Worm (Caenorhabditis elegans): ENCODE data around the gene C27F2.10.

The C27F2.10 gene

DNA sequence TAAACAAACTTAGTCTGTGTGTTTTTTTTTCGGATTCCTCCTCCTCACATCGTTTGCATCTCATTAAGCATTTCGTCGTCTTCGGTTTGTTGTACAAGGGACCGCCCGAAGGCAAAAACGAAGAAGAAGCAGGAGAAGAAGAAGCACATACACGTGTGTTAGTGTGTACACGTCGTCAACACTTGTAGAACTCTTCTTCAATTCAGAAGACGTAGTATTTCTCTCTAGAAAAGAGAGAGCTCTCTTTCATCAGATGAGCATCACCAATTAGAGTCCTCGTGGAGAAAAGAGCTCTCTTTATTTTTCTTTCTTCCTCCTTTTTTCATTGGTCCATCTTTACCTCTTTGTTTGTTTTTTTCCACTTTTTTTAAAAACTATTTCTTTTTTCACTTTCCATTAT, 18.6 kb downstream of the C27F2.10 start:
- TF ChIP-seq mab-5 (tag; optimal IDR thresholded peaks at IDR 0.05) (no peak), nhr-129 (tag; optimal IDR thresholded peaks at IDR 0.05) (peak; percentile 2), nhr-11 (tag; optimal IDR thresholded peaks at IDR 0.05) (no peak), mdl-1 (tag; optimal IDR thresholded peaks at IDR 0.05) (no peak), ztf-4 (tag; optimal IDR thresholded peaks at IDR 0.05) (no peak), C34F6.9 (tag; optimal IDR thresholded peaks at IDR 0.05) (peak; percentile 41), dmd-4 (tag; optimal IDR thresholded peaks at IDR 0.05) (no peak), alr-1 (tag; optimal IDR thresholded peaks at IDR 0.05) (no peak), mbf-1 (tag; optimal IDR thresholded peaks at IDR 0.05) (no peak), blmp-1 (tag; optimal IDR thresholded peaks at IDR 0.05; ENCODE audit: insufficient read depth) (no peak), sem-4 (tag; optimal IDR thresholded peaks at IDR 0.05) (no peak), lsy-2 (tag; optimal IDR thresholded peaks at IDR 0.05) (peak in 1 of 2 experiments; percentile 32), R02D3.7 (tag; optimal IDR thresholded peaks at IDR 0.05) (no peak), nhr-6 (tag; optimal IDR thresholded peaks at IDR 0.05) (no peak), sma-3 (GFP tag; optimal IDR thresholded peaks at IDR 0.05) (no peak), Y55F3AM.14 (GFP tag; optimal IDR thresholded peaks at IDR 0.05) (no peak), aly-2 (tag; optimal IDR thresholded peaks at IDR 0.05) (no peak), skn-1 (tag; optimal IDR thresholded peaks at IDR 0.05) (no peak), egl-27 (tag; optimal IDR thresholded peaks at IDR 0.05) (no peak), peb-1 (tag; optimal IDR thresholded peaks at IDR 0.05) (no peak), fos-1 (tag; optimal IDR thresholded peaks at IDR 0.05) (no peak), nhr-23 (tag; optimal IDR thresholded peaks at IDR 0.05) (no peak), lin-13 (GFP tag; optimal IDR thresholded peaks at IDR 0.05) (no peak), nhr-10 (tag; optimal IDR thresholded peaks at IDR 0.05) (no peak)

DNA sequence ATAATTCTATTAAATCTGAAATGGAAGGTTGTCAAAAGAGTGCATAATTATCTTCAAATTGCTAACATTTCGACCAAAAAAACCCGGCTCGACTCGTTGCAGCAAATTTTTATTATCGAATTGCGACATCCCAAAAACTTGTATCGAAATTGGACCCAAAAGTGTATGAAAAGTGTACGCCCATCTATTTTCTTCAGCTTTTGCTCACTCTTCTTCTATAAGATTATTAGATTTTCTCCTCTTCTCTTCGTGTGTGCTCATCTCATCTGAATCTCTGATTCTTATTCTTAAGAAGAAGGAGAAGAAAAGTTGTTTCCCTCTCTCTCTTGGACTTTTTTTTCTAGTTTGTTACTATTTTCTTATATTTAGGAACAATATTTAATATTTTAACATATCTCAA, 19.5 kb downstream of the C27F2.10 start:
- TF ChIP-seq ceh-82 (tag; optimal IDR thresholded peaks at IDR 0.05) (no peak), mab-5 (tag; optimal IDR thresholded peaks at IDR 0.05) (no peak), lsy-2 (tag; optimal IDR thresholded peaks at IDR 0.05) (peak in 1 of 2 experiments; percentile 26), zag-1 (tag; optimal IDR thresholded peaks at IDR 0.05) (peak; percentile 49), blmp-1 (tag; optimal IDR thresholded peaks at IDR 0.05; ENCODE audit: insufficient read depth) (no peak), C34F6.9 (tag; optimal IDR thresholded peaks at IDR 0.05) (peak; percentile 29), aly-2 (tag; optimal IDR thresholded peaks at IDR 0.05) (no peak)

DNA sequence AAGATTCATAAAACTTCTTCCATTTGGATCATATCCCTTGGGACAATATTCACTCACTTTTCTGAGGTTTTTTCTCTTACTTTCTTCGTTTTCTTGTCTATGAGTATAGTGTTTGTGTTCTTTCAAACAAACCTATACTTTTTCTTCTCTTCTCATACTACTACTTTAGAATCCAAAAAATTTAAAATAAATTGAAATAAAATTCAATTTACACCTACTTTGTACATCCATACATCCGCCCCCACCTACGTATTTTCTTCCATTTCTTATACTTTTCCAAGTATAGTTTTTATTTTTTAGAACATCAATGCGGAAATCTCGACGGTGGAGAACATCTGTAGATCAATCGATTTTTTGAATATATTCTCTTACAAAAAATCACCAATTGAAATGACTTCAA, 21.4 kb downstream of the C27F2.10 start, which contains the start of gene nca-2:
Gene nca-2, plus strand, starts transcription at position 301 of the 400 bp plus-strand sequence.
- no peak for TF ChIP-seq lin-11 (tag; optimal IDR thresholded peaks at IDR 0.05)
- no peak for TF ChIP-seq elt-3 (tag; optimal IDR thresholded peaks at IDR 0.05)
- no peak for TF ChIP-seq R02D3.7 (tag; optimal IDR thresholded peaks at IDR 0.05)
- TF ChIP-seq mab-5 (tag; optimal IDR thresholded peaks at IDR 0.05) = no peak

DNA sequence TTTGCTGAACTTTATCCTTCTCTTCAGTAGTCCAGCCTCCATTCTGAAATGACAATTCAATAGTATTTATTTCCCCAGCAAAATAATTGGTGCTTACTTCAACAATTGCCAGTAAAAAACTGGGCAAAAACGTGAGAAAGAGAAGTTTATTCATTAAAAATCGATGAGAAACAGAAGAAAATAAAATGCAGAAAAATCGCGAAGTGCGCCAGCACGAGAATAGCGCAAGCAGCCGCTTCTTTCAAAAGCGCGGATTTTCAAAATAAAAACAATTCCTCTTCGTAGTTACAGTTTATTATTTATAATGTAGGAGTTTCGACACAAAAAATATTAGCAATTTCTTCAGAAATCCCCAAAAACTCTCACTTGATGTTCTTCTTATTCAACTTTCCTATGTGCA, 23.8 kb downstream of the C27F2.10 start, which contains the start of gene C27F2.9:
Gene C27F2.9, minus strand, starts transcription at position 159 of the 400 bp plus-strand sequence.
- TF ChIP-seq sma-3 (GFP tag; optimal IDR thresholded peaks at IDR 0.05) (peak; percentile 90), ceh-82 (tag; optimal IDR thresholded peaks at IDR 0.05) (peak; percentile 36), nhr-12 (tag; optimal IDR thresholded peaks at IDR 0.05) (no peak), ztf-11 (tag; optimal IDR thresholded peaks at IDR 0.05) (no peak), mbf-1 (tag; optimal IDR thresholded peaks at IDR 0.05) (peak; percentile 26), ztf-1 (GFP tag; conservative IDR thresholded peaks at IDR 0.05) (no peak), snpc-4 (tag; optimal IDR thresholded peaks at IDR 0.05) (peak; percentile 71), nhr-6 (tag; optimal IDR thresholded peaks at IDR 0.05) (peak; percentile 72), Y55F3AM.14 (GFP tag; optimal IDR thresholded peaks at IDR 0.05) (peak; percentile 20), skn-1 (tag; optimal IDR thresholded peaks at IDR 0.05) (no peak), dmd-4 (tag; optimal IDR thresholded peaks at IDR 0.05) (peak; percentile 27), nhr-23 (tag; optimal IDR thresholded peaks at IDR 0.05) (no peak), unc-39 (tag; optimal IDR thresholded peaks at IDR 0.05) (no peak), gmeb-1 (tag; optimal IDR thresholded peaks at IDR 0.05) (peak; percentile 100), R02D3.7 (tag; optimal IDR thresholded peaks at IDR 0.05) (peak; percentile 37), ceh-16 (tag; optimal IDR thresholded peaks at IDR 0.05) (peak; percentile 11), F13H6.1 (tag; optimal IDR thresholded peaks at IDR 0.05) (peak; percentile 85), nhr-21 (tag; optimal IDR thresholded peaks at IDR 0.05) (peak; percentile 75), alr-1 (tag; optimal IDR thresholded peaks at IDR 0.05) (no peak), nhr-129 (tag; optimal IDR thresholded peaks at IDR 0.05) (peak; percentile 78), peb-1 (tag; optimal IDR thresholded peaks at IDR 0.05) (no peak), nhr-77 (tag; optimal IDR thresholded peaks at IDR 0.05) (peak; percentile 76), C34F6.9 (tag; optimal IDR thresholded peaks at IDR 0.05) (peak; percentile 97), sma-9 (GFP tag; optimal IDR thresholded peaks at IDR 0.05) (peak; percentile 92), sma-9 (tag; optimal IDR thresholded peaks at IDR 0.05) (no peak), crh-2 (tag; optimal IDR thresholded peaks at IDR 0.05) (peak; percentile 93), unc-55 (GFP tag; optimal IDR thresholded peaks at IDR 0.05) (peak; percentile 95), mab-5 (tag; optimal IDR thresholded peaks at IDR 0.05) (peak; percentile 84), blmp-1 (tag; optimal IDR thresholded peaks at IDR 0.05; ENCODE audit: insufficient read depth) (peak; percentile 63), ama-1 (optimal IDR thresholded peaks at IDR 0.05) (peak; percentile 73), ZK546.5 (tag; optimal IDR thresholded peaks at IDR 0.05) (peak; percentile 2), mdl-1 (tag; optimal IDR thresholded peaks at IDR 0.05) (peak in 1 of 2 experiments; percentile 34), aly-2 (tag; optimal IDR thresholded peaks at IDR 0.05) (no peak), elt-1 (tag; optimal IDR thresholded peaks at IDR 0.05) (no peak), zag-1 (tag; optimal IDR thresholded peaks at IDR 0.05) (peak; percentile 40), lin-39 (tag; optimal IDR thresholded peaks at IDR 0.05) (no peak), lin-13 (GFP tag; optimal IDR thresholded peaks at IDR 0.05) (peak; percentile 89)
